Fruit fly (Drosophila melanogaster) whole organism, prepupa: ENCODE measurements around the gene Orct2.

Experiments
- CG11294 ChIP-seq: fragments of 200-800 bp; sonication (Bioruptor generic); IDR thresholded peaks from 2 replicates; pipeline ENCODE4 v1.3.6; 2022; ENCODE audit warnings: missing biosample characterization, missing genetic modification characterization
- CG32006 ChIP-seq: fragments of 200-800 bp; sonication (Bioruptor generic); optimal IDR thresholded peaks from 3 replicates; lab custom pipeline; 2017; ENCODE audit warnings: missing biosample characterization, mild to moderate bottlenecking, missing genetic modification characterization
- CG8632 ChIP-seq: fragments of 200-800 bp; sonication (Bioruptor generic); optimal IDR thresholded peaks from 3 replicates; lab custom pipeline; 2016; ENCODE audit warnings: missing biosample characterization, missing genetic modification characterization
- Hr4 ChIP-seq: fragments of 200-800 bp; sonication (Bioruptor generic); optimal IDR thresholded peaks from 3 replicates; lab custom pipeline; 2016; ENCODE audit warnings: missing biosample characterization, missing genetic modification characterization
- Smox ChIP-seq: fragments of 200-800 bp; sonication (Bioruptor generic); optimal IDR thresholded peaks from 3 replicates; lab custom pipeline; 2016; ENCODE audit warnings: missing biosample characterization, missing genetic modification characterization
- Sox102F ChIP-seq: fragments of 200-800 bp; sonication (Bioruptor generic); optimal IDR thresholded peaks from 2 replicates; lab custom pipeline; 2016; ENCODE audit warnings: missing biosample characterization, mild to moderate bottlenecking, missing genetic modification characterization
- topi ChIP-seq: fragments of 200-800 bp; sonication (Bioruptor generic); optimal IDR thresholded peaks from 3 replicates; lab custom pipeline; 2016; ENCODE audit warnings: missing biosample characterization, missing genetic modification characterization

DNA sequence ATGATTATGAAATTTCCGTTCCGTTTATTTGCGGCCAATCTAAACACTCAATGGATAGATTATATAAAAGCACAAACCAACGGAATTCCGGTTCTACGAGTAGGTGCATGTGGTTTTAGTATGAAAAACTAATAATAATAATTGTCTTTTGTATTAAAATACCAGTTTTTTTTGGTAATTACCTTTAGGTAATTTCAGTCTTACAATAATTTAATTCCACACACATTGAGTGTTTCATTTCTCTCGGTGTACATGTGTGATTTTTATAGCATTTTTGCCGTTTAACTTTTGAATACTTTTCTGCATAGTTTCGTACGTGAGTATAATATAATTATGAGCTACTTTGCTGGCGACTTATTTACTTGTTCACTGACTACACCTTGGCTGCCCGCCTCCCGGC is 30.2 kb downstream of the Orct2 start:
- TF ChIP-seq Sox102F (GFP tag; lab: Kevin White, UChicago) (no peak), CG8632 (no peak), CG32006 (GFP tag; lab: Kevin White, UChicago) (peak; percentile 37), Hr4 (peak; percentile 40), CG11294 (GFP tag; lab: Robert Waterston, UW) (no peak), topi (GFP tag; lab: Kevin White, UChicago) (no peak), Smox (GFP tag; lab: Kevin White, UChicago) (no peak)
